Fruit fly (Drosophila melanogaster) whole organism, embryonic: ENCODE results near the gene glu.

ENCODE experiments used
- Atf3 ChIP-seq: fragments of 200-800 bp; sonication (Bioruptor generic); optimal IDR thresholded peaks from 3 replicates; lab custom pipeline; 2016; ENCODE audit warnings: missing biosample characterization, missing genetic modification characterization
- BEAF-32 ChIP-seq: fragments of 200-800 bp; sonication (Bioruptor generic); optimal IDR thresholded peaks from 3 replicates; lab custom pipeline; 2017; ENCODE audit warnings: missing biosample characterization, missing genetic modification characterization, mild to moderate bottlenecking, moderate library complexity, missing genetic modification reagents
- Bdp1 ChIP-seq: fragments of 200-800 bp; sonication (Bioruptor generic); optimal IDR thresholded peaks from 3 replicates; lab custom pipeline; 2016; ENCODE audit warnings: missing biosample characterization, missing genetic modification characterization
- C15 ChIP-seq: fragments of 200-800 bp; sonication (Bioruptor generic); IDR thresholded peaks from 3 replicates; pipeline ENCODE4 v1.3.6; 2022; ENCODE audit warnings: missing biosample characterization, missing genetic modification characterization
- CG10147 ChIP-seq: fragments of 200-800 bp; sonication (Bioruptor generic); optimal IDR thresholded peaks from 2 replicates; lab custom pipeline; 2019; ENCODE audit warnings: missing biosample characterization, mild to moderate bottlenecking, missing genetic modification characterization, moderate library complexity
- CG10209 ChIP-seq: fragments of 200-800 bp; sonication (Bioruptor generic); optimal IDR thresholded peaks from 3 replicates; lab custom pipeline; 2017; ENCODE audit warnings: missing biosample characterization, mild to moderate bottlenecking, missing genetic modification characterization, missing genetic modification reagents
- CG13424 ChIP-seq: fragments of 200-800 bp; sonication (Bioruptor generic); optimal IDR thresholded peaks from 2 replicates; lab custom pipeline; 2019; ENCODE audit warnings: missing biosample characterization, mild to moderate bottlenecking, missing genetic modification characterization, moderate library complexity
- CG13624 ChIP-seq: fragments of 200-800 bp; sonication (Bioruptor generic); optimal IDR thresholded peaks from 2 replicates; lab custom pipeline; 2016; ENCODE audit warnings: missing biosample characterization, missing genetic modification characterization
- CG13894 ChIP-seq: fragments of 200-800 bp; sonication (Bioruptor generic); optimal IDR thresholded peaks from 3 replicates; lab custom pipeline; 2018; ENCODE audit warnings: missing biosample characterization, mild to moderate bottlenecking, missing genetic modification characterization, moderate library complexity
- CG15514 ChIP-seq: fragments of 200-800 bp; sonication (Bioruptor generic); optimal IDR thresholded peaks from 3 replicates; lab custom pipeline; 2017; ENCODE audit warnings: missing biosample characterization, missing genetic modification characterization, mild to moderate bottlenecking, moderate library complexity, missing genetic modification reagents
- CG1647 ChIP-seq: fragments of 200-800 bp; sonication (Bioruptor generic); optimal IDR thresholded peaks from 3 replicates; lab custom pipeline; 2016; ENCODE audit warnings: missing biosample characterization, missing genetic modification characterization
- CG1832 ChIP-seq: fragments of 200-800 bp; sonication (Bioruptor generic); optimal IDR thresholded peaks from 2 replicates; lab custom pipeline; 2017; ENCODE audit warnings: missing biosample characterization, mild to moderate bottlenecking, missing genetic modification characterization, inconsistent platforms
- CG2116 ChIP-seq: fragments of 200-800 bp; sonication (Bioruptor generic); optimal IDR thresholded peaks from 3 replicates; lab custom pipeline; 2018; ENCODE audit warnings: missing biosample characterization, mild to moderate bottlenecking, missing genetic modification characterization
- CG2889 ChIP-seq: fragments of 200-800 bp; sonication (Bioruptor generic); IDR thresholded peaks from 3 replicates; pipeline ENCODE4 v1.3.6; 2022; ENCODE audit warnings: missing biosample characterization, missing genetic modification characterization
- CG30020 ChIP-seq: fragments of 200-800 bp; optimal IDR thresholded peaks from 2 replicates; lab custom pipeline; 2019; ENCODE audit warnings: missing biosample characterization, mild to moderate bottlenecking, missing genetic modification characterization, moderate library complexity
- CG31224 ChIP-seq: fragments of 200-800 bp; sonication (Bioruptor generic); IDR thresholded peaks from 2 replicates; pipeline ENCODE4 v1.3.6; 2022; ENCODE audit warnings: missing biosample characterization, missing genetic modification characterization
- CG3726 ChIP-seq: fragments of 200-800 bp; sonication (Bioruptor generic); IDR thresholded peaks from 3 replicates; pipeline ENCODE4, ENCODE4 v1.3.6; 2022; ENCODE audit warnings: missing biosample characterization, missing genetic modification characterization
- CG7556 ChIP-seq: fragments of 200-800 bp; sonication (Bioruptor generic); optimal IDR thresholded peaks from 2 replicates; lab custom pipeline; 2017; ENCODE audit warnings: missing biosample characterization, mild to moderate bottlenecking, missing genetic modification characterization
- CG7928 ChIP-seq: fragments of 200-800 bp; sonication (Bioruptor generic); optimal IDR thresholded peaks from 2 replicates; lab custom pipeline; 2017; ENCODE audit warnings: missing biosample characterization, mild to moderate bottlenecking, missing genetic modification characterization
- CG8924 ChIP-seq: fragments of 200-800 bp; optimal IDR thresholded peaks from 3 replicates; lab custom pipeline; 2019; ENCODE audit warnings: missing biosample characterization, mild to moderate bottlenecking, missing genetic modification characterization, moderate library complexity
- CG9932 ChIP-seq: fragments of 200-800 bp; sonication (Bioruptor generic); IDR thresholded peaks from 2 replicates; pipeline ENCODE4 v1.3.6; 2022; ENCODE audit warnings: missing biosample characterization, missing genetic modification characterization
- D19B ChIP-seq: fragments of 200-800 bp; sonication (Bioruptor generic); optimal IDR thresholded peaks from 2 replicates; lab custom pipeline; 2017; ENCODE audit warnings: missing biosample characterization, mild to moderate bottlenecking, missing genetic modification characterization
- Dll ChIP-seq: fragments of 200-800 bp; sonication (Bioruptor generic); IDR thresholded peaks from 4 replicates; pipeline ENCODE4 v1.3.6; 2022; ENCODE audit warnings: missing biosample characterization, missing genetic modification characterization; ENCODE audit not compliant: partially characterized antibody
- Ets65A ChIP-seq: fragments of 200-800 bp; sonication (Bioruptor generic); peaks from one replicate; lab custom pipeline; 2016; ENCODE audit warnings: missing biosample characterization, missing genetic modification characterization
- Fer2 ChIP-seq: fragments of 200-800 bp; sonication (Bioruptor generic); optimal IDR thresholded peaks from 2 replicates; lab custom pipeline; 2018; ENCODE audit warnings: missing biosample characterization, mild to moderate bottlenecking, missing genetic modification characterization, moderate library complexity
- H2.0 ChIP-seq: fragments of 200-800 bp; sonication (Bioruptor generic); IDR thresholded peaks from 2 replicates; pipeline ENCODE4 v1.3.6; 2022; ENCODE audit warnings: missing biosample characterization, missing genetic modification characterization
- HHEX ChIP-seq: fragments of 200-800 bp; sonication (Bioruptor generic); optimal IDR thresholded peaks from 3 replicates; lab custom pipeline; 2017; ENCODE audit warnings: missing biosample characterization, mild to moderate bottlenecking, missing genetic modification characterization, missing genetic modification reagents
- HLHmδ ChIP-seq: fragments of 200-800 bp; sonication (Bioruptor generic); optimal IDR thresholded peaks from 2 replicates; lab custom pipeline; 2018; ENCODE audit warnings: missing biosample characterization, mild to moderate bottlenecking, missing genetic modification characterization, moderate library complexity
- Hr78 ChIP-seq, 2 experiments: fragments of 200-800 bp in 1 of 2; fragments of >200 bp in 1 of 2; sonication (Bioruptor generic) in 1 of 2; optimal IDR thresholded peaks; 2 replicates each; lab custom pipeline; 2017 to 2019; ENCODE audit warnings: missing biosample characterization in 2 of 2, missing genetic modification characterization in 2 of 2, mild to moderate bottlenecking in 1 of 2, moderate library complexity in 1 of 2
- Jarid2 ChIP-seq: fragments of 200-800 bp; sonication (Bioruptor generic); optimal IDR thresholded peaks from 3 replicates; lab custom pipeline; 2017; ENCODE audit warnings: mild to moderate bottlenecking, missing biosample characterization, missing genetic modification reagents, missing genetic modification characterization
- Lhr ChIP-seq: fragments of 200-800 bp; sonication (Bioruptor generic); optimal IDR thresholded peaks from 3 replicates; lab custom pipeline; 2017; ENCODE audit warnings: mild to moderate bottlenecking, missing biosample characterization, missing genetic modification reagents, missing genetic modification characterization
- Ravus ChIP-seq: fragments of 200-800 bp; sonication (Bioruptor generic); IDR thresholded peaks from 2 replicates; pipeline ENCODE4 v1.3.6; 2022; ENCODE audit warnings: missing biosample characterization, missing genetic modification characterization
- Usf ChIP-seq: fragments of 200-800 bp; sonication (Bioruptor generic); optimal IDR thresholded peaks from 2 replicates; lab custom pipeline; 2017; ENCODE audit warnings: missing genotype, missing biosample characterization, missing genetic modification characterization
- Vsx1 ChIP-seq: fragments of 200-800 bp; sonication (Bioruptor generic); optimal IDR thresholded peaks from 2 replicates; lab custom pipeline; 2017; ENCODE audit warnings: missing biosample characterization, mild to moderate bottlenecking, missing genetic modification characterization, missing genetic modification reagents
- Xbp1 ChIP-seq: fragments of 200-800 bp; sonication (Bioruptor generic); optimal IDR thresholded peaks from 3 replicates; lab custom pipeline; 2016; ENCODE audit warnings: missing biosample characterization, mild to moderate bottlenecking, missing genetic modification characterization
- ap ChIP-seq: fragments of 200-800 bp; sonication (Bioruptor generic); IDR thresholded peaks from 2 replicates; pipeline ENCODE4 v1.3.6; 2022; ENCODE audit warnings: missing biosample characterization, missing genetic modification characterization
- ara ChIP-seq: fragments of 200-800 bp; sonication (Bioruptor generic); IDR thresholded peaks from 2 replicates; pipeline ENCODE4 v1.3.6; 2022; ENCODE audit warnings: missing biosample characterization, missing genetic modification characterization
- croc ChIP-seq: fragments of 200-800 bp; sonication (Bioruptor generic); conservative IDR thresholded peaks from 3 replicates; pipeline ENCODE4 v1.3.6; 2022; ENCODE audit warnings: missing biosample characterization, missing genetic modification characterization
- crol ChIP-seq: fragments of 200-800 bp; sonication (Bioruptor generic); IDR thresholded peaks from 2 replicates; pipeline ENCODE4 v1.3.6; 2022; ENCODE audit warnings: missing biosample characterization, missing genetic modification characterization
- disco-r ChIP-seq: fragments of 200-800 bp; sonication (Bioruptor generic); optimal IDR thresholded peaks from 2 replicates; lab custom pipeline; 2016; ENCODE audit warnings: missing biosample characterization, missing genetic modification characterization
- eve ChIP-seq, 2 experiments: fragments of >200 bp; optimal IDR thresholded peaks; 2 replicates each; lab custom pipeline; 2017; ENCODE audit warnings: missing biosample characterization in 2 of 2, missing genetic modification characterization in 2 of 2
- hbn ChIP-seq: fragments of 200-800 bp; sonication (Bioruptor generic); IDR thresholded peaks from 2 replicates; pipeline ENCODE4 v1.3.6; 2022; ENCODE audit warnings: missing biosample characterization, missing genetic modification characterization; ENCODE audit not compliant: partially characterized antibody
- hth ChIP-seq: fragments of >200 bp; optimal IDR thresholded peaks from 2 replicates; lab custom pipeline; 2017; ENCODE audit warnings: inconsistent platforms
- lab ChIP-seq: fragments of 200-800 bp; sonication (Bioruptor generic); optimal IDR thresholded peaks from 3 replicates; lab custom pipeline; 2017; ENCODE audit warnings: missing biosample characterization, missing genetic modification characterization, mild to moderate bottlenecking, moderate library complexity, missing genetic modification reagents
- mam ChIP-seq: fragments of 200-800 bp; sonication (Bioruptor generic); optimal IDR thresholded peaks from 3 replicates; lab custom pipeline; 2016; ENCODE audit warnings: missing biosample characterization, missing genetic modification characterization
- odd ChIP-seq: fragments of 200-800 bp; sonication (Bioruptor generic); optimal IDR thresholded peaks from 2 replicates; lab custom pipeline; 2017; ENCODE audit warnings: missing biosample characterization, mild to moderate bottlenecking, missing genetic modification characterization
- pb ChIP-seq: fragments of 200-800 bp; sonication (Bioruptor generic); optimal IDR thresholded peaks from 3 replicates; lab custom pipeline; 2016; ENCODE audit warnings: missing biosample characterization, missing genetic modification characterization
- sim ChIP-seq: fragments of 200-800 bp; sonication (Bioruptor generic); IDR thresholded peaks from 2 replicates; pipeline ENCODE4 v1.3.6; 2022; ENCODE audit warnings: missing biosample characterization, missing genetic modification characterization
- toy ChIP-seq: fragments of 200-800 bp; sonication (Bioruptor generic); IDR thresholded peaks from 2 replicates; pipeline ENCODE4 v1.3.6; 2022; ENCODE audit warnings: missing biosample characterization, missing genetic modification characterization

Gene glu

DNA sequence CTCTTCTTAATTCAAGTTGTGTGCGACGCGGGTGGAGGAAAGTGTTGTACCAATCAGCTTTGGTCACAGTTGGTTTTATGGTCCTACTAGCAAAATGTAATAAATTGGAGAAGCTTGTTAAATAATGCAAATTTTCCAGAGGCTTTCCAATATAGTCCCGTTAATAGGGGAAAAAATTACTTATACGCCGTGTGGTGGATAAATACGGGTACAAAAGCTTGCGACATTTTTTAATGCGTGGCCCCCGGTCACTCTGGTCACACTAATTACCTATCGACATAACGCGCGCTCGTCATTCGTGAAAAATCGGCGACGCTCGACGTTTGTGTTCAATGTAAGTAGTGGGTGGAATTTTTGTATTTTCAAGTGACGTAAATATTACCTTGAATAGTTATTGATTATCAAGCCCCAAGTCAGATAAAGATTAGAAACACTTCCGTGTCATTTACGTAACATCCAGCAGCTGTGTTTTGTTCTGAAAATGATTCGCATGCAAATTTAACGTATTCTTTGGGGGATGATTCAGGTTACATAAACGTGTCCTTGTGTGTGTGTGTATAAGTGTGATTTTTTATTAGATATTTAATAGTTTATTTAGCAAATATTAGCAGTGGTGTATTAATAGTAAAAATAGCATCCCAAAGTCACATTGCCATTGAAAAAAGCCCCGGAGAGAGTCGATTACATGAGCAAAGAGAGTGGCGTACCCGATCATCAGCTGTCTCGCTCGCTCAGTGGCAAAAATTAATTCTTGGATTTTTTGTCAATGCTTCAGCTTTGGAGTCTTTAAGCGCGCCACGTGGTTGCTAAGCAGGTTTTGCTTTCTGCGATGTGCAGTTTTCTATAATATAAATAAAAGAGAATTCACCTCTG, 18.3 kb downstream of the glu start, which contains the start of gene Cyt-c-p (continued):
- TF ChIP-seq C15 (GFP tag; lab: Robert Waterston, UW): no peak
- peak; percentile 93 for TF ChIP-seq Lhr
- peak; percentile 22 for TF ChIP-seq CG7556 (GFP tag; lab: Kevin White, UChicago)
- TF ChIP-seq ara: no peak
- TF ChIP-seq pb: peak; percentile 26
- TF ChIP-seq CG13624 (GFP tag; lab: Kevin White, UChicago): peak; percentile 70
- TF ChIP-seq Usf (GFP tag; lab: Kevin White, UChicago): no peak
- TF ChIP-seq CG3726 (GFP tag; lab: Robert Waterston, UW): no peak
- no peak for TF ChIP-seq Atf3 (GFP tag; lab: Kevin White, UChicago)
- TF ChIP-seq HHEX: no peak
- TF ChIP-seq Fer2 (tag; lab: Kevin White, UChicago): no peak
- TF ChIP-seq H2.0 (GFP tag; lab: Robert Waterston, UW): no peak
- TF ChIP-seq BEAF-32: peak; percentile 85
- peak in 1 of 2 experiments; percentile 36 for TF ChIP-seq eve (GFP tag; optimal IDR thresholded peaks at IDR 0.05; lab: Kevin White, UChicago)
- TF ChIP-seq CG1647 (GFP tag; lab: Kevin White, UChicago): no peak
- no peak for TF ChIP-seq Ravus (GFP tag; lab: Robert Waterston, UW)
- TF ChIP-seq odd (GFP tag; lab: Kevin White, UChicago): no peak
- TF ChIP-seq toy: no peak
- peak; percentile 44; the same call in 1 of the 2 replicates for TF ChIP-seq hbn (GFP tag; lab: Robert Waterston, UW)
- TF ChIP-seq sim (GFP tag; lab: Robert Waterston, UW): no peak
- TF ChIP-seq Xbp1 (GFP tag; lab: Kevin White, UChicago): no peak
- TF ChIP-seq D19B (GFP tag; lab: Kevin White, UChicago): no peak
- TF ChIP-seq Ets65A: no peak
- TF ChIP-seq mam: peak; percentile 19
- peak; percentile 25 for TF ChIP-seq disco-r
- TF ChIP-seq Hr78 (GFP tag; optimal IDR thresholded peaks at IDR 0.05; lab: Kevin White, UChicago): no peak
- no peak for TF ChIP-seq croc (GFP tag; lab: Robert Waterston, UW)
- TF ChIP-seq Jarid2 (GFP tag; lab: Kevin White, UChicago): peak; percentile 64
- no peak for TF ChIP-seq CG9932 (GFP tag; lab: Robert Waterston, UW)
- peak; percentile 79 for TF ChIP-seq CG15514
- TF ChIP-seq crol (GFP tag; lab: Robert Waterston, UW): 0 out of 2 replicates have a peak, but pooled peaks have one; percentile 20
- TF ChIP-seq HLHmδ (GFP tag; lab: Kevin White, UChicago): no peak
- TF ChIP-seq CG10209 (GFP tag; lab: Kevin White, UChicago): peak; percentile 33
- TF ChIP-seq Bdp1 (GFP tag; lab: Kevin White, UChicago): peak; percentile 32
- no peak for TF ChIP-seq CG2889 (GFP tag; lab: Robert Waterston, UW)
- no peak for TF ChIP-seq hth (lab: Kevin White, UChicago)
- TF ChIP-seq Vsx1 (GFP tag; lab: Kevin White, UChicago): peak; percentile 17
- peak; percentile 76 for TF ChIP-seq CG2116 (GFP tag; lab: Kevin White, UChicago)
- TF ChIP-seq ap (GFP tag; lab: Robert Waterston, UW): no peak
- peak; percentile 70; the same call in 3 of the 4 replicates for TF ChIP-seq Dll (GFP tag; lab: Robert Waterston, UW)
- TF ChIP-seq CG1832 (GFP tag; lab: Kevin White, UChicago): peak; percentile 22
- TF ChIP-seq CG30020: peak; percentile 44
- TF ChIP-seq CG13894 (tag; lab: Kevin White, UChicago): peak; percentile 75
- TF ChIP-seq CG7928: peak; percentile 13
- peak; percentile 3 for TF ChIP-seq CG13424
- peak; percentile 64 for TF ChIP-seq lab (GFP tag; lab: Kevin White, UChicago)
- TF ChIP-seq CG8924 (tag; lab: Kevin White, UChicago): peak; percentile 20
- peak; percentile 43 for TF ChIP-seq CG10147
- TF ChIP-seq CG31224: no peak
